Fruit fly (Drosophila melanogaster) whole organism, embryonic: Measurements from ENCODE around the gene CG7025.

ENCODE experiments used
- CG10959 ChIP-seq: fragments of 200-800 bp; sonication (Bioruptor generic); IDR thresholded peaks from 2 replicates; pipeline ENCODE4 v1.3.6; 2022; ENCODE audit warnings: missing biosample characterization, missing genetic modification characterization
- CG11085 ChIP-seq: fragments of 200-800 bp; sonication (Bioruptor generic); IDR thresholded peaks from 2 replicates; pipeline ENCODE4 v1.3.6; 2022; ENCODE audit warnings: missing biosample characterization, missing genetic modification characterization
- CG11504 ChIP-seq: fragments of 200-800 bp; sonication (Bioruptor generic); optimal IDR thresholded peaks from 3 replicates; lab custom pipeline; 2019; ENCODE audit warnings: missing biosample characterization, mild to moderate bottlenecking, missing genetic modification characterization, moderate library complexity
- CG11723 ChIP-seq: fragments of 200-800 bp; sonication (Bioruptor generic); optimal IDR thresholded peaks from 2 replicates; lab custom pipeline; 2017; ENCODE audit warnings: missing biosample characterization, mild to moderate bottlenecking, missing genetic modification characterization
- CG12744 ChIP-seq: fragments of 200-800 bp; sonication (Bioruptor generic); optimal IDR thresholded peaks from 2 replicates; lab custom pipeline; 2016; ENCODE audit warnings: missing biosample characterization, missing genetic modification characterization
- CG12942 ChIP-seq: fragments of 200-800 bp; sonication (Bioruptor generic); optimal IDR thresholded peaks from 3 replicates; lab custom pipeline; 2016; ENCODE audit warnings: missing biosample characterization, missing genetic modification characterization
- CG13624 ChIP-seq: fragments of 200-800 bp; sonication (Bioruptor generic); optimal IDR thresholded peaks from 2 replicates; lab custom pipeline; 2016; ENCODE audit warnings: missing biosample characterization, missing genetic modification characterization
- CG13775 ChIP-seq: fragments of 200-800 bp; sonication (Bioruptor generic); optimal IDR thresholded peaks from 3 replicates; lab custom pipeline; 2017; ENCODE audit warnings: missing biosample characterization, mild to moderate bottlenecking, missing genetic modification characterization
- CG16779 ChIP-seq: fragments of 200-800 bp; sonication (Bioruptor generic); IDR thresholded peaks from 2 replicates; pipeline ENCODE4 v1.3.6; 2022; ENCODE audit warnings: missing biosample characterization, missing genetic modification characterization
- CG17568 ChIP-seq: fragments of 200-800 bp; sonication (Bioruptor generic); optimal IDR thresholded peaks from 2 replicates; lab custom pipeline; 2018; ENCODE audit warnings: missing biosample characterization, mild to moderate bottlenecking, missing genetic modification characterization, moderate library complexity
- CG4820 ChIP-seq: fragments of 200-800 bp; sonication (Bioruptor generic); optimal IDR thresholded peaks from 3 replicates; lab custom pipeline; 2016; ENCODE audit warnings: missing biosample characterization, missing genetic modification characterization
- CG5953 ChIP-seq: fragments of 200-800 bp; sonication (Bioruptor generic); IDR thresholded peaks from 2 replicates; pipeline ENCODE4 v1.3.6; 2022; ENCODE audit warnings: missing biosample characterization, missing genetic modification characterization
- CG6175 ChIP-seq: fragments of 200-800 bp; sonication (Bioruptor generic); IDR thresholded peaks from 3 replicates; pipeline ENCODE4 v1.3.6; 2022; ENCODE audit warnings: missing biosample characterization, missing genetic modification characterization
- CG7271 ChIP-seq: fragments of 200-800 bp; sonication (Bioruptor generic); optimal IDR thresholded peaks from 2 replicates; lab custom pipeline; 2018; ENCODE audit warnings: missing biosample characterization, mild to moderate bottlenecking, missing genetic modification characterization, moderate library complexity
- CG9437 ChIP-seq: fragments of 200-800 bp; sonication (Bioruptor generic); optimal IDR thresholded peaks from 2 replicates; lab custom pipeline; 2018; ENCODE audit warnings: missing biosample characterization, mild to moderate bottlenecking, missing genetic modification characterization
- CHES-1-like ChIP-seq: fragments of 200-800 bp; sonication (Bioruptor generic); optimal IDR thresholded peaks from 2 replicates; lab custom pipeline; 2016; ENCODE audit warnings: missing biosample characterization, missing genetic modification characterization
- CTCF ChIP-seq: fragments of 200-800 bp; sonication (Bioruptor generic); optimal IDR thresholded peaks from 2 replicates; lab custom pipeline; 2017; ENCODE audit warnings: missing biosample characterization, mild to moderate bottlenecking, missing genetic modification characterization, moderate library complexity
- ERR ChIP-seq: fragments of 200-800 bp; sonication (Bioruptor generic); optimal IDR thresholded peaks from 2 replicates; lab custom pipeline; 2016; ENCODE audit warnings: missing biosample characterization, missing genetic modification characterization
- Ets65A ChIP-seq: fragments of 200-800 bp; sonication (Bioruptor generic); peaks from one replicate; lab custom pipeline; 2016; ENCODE audit warnings: missing biosample characterization, missing genetic modification characterization
- HHEX ChIP-seq: fragments of 200-800 bp; sonication (Bioruptor generic); optimal IDR thresholded peaks from 3 replicates; lab custom pipeline; 2017; ENCODE audit warnings: missing biosample characterization, mild to moderate bottlenecking, missing genetic modification characterization, missing genetic modification reagents
- HmgD ChIP-seq: fragments of 200-800 bp; sonication (Bioruptor generic); optimal IDR thresholded peaks from 3 replicates; lab custom pipeline; 2016; ENCODE audit warnings: missing biosample characterization, missing genetic modification characterization
- Hmr ChIP-seq: fragments of 200-800 bp; sonication (Bioruptor generic); optimal IDR thresholded peaks from 3 replicates; lab custom pipeline; 2017; ENCODE audit warnings: mild to moderate bottlenecking, missing biosample characterization, missing genetic modification reagents, missing genetic modification characterization
- Hr78 ChIP-seq, 2 experiments: fragments of 200-800 bp in 1 of 2; fragments of >200 bp in 1 of 2; sonication (Bioruptor generic) in 1 of 2; optimal IDR thresholded peaks; 2 replicates each; lab custom pipeline; 2017 to 2019; ENCODE audit warnings: missing biosample characterization in 2 of 2, missing genetic modification characterization in 2 of 2, mild to moderate bottlenecking in 1 of 2, moderate library complexity in 1 of 2
- Med ChIP-seq: fragments of 200-800 bp; sonication (Bioruptor generic); peaks from one replicate; lab custom pipeline; 2016; ENCODE audit warnings: missing biosample characterization, missing genetic modification characterization, mild to moderate bottlenecking, inconsistent platforms, moderate library complexity
- Mrtf ChIP-seq: fragments of 200-800 bp; sonication (Bioruptor generic); IDR thresholded peaks from 3 replicates; pipeline ENCODE4 v1.3.6; 2022; ENCODE audit warnings: missing biosample characterization, missing genetic modification characterization
- NFAT ChIP-seq: fragments of 200-800 bp; sonication (Bioruptor generic); IDR thresholded peaks from 2 replicates; pipeline ENCODE4 v1.3.6; 2022; ENCODE audit warnings: missing biosample characterization, missing genetic modification characterization
- Pdp1 ChIP-seq, 2 experiments: fragments of 200-800 bp; sonication (Bioruptor generic); optimal IDR thresholded peaks; 3 replicates each; lab custom pipeline; 2016; ENCODE audit warnings: missing biosample characterization in 2 of 2, missing genetic modification characterization in 2 of 2, mild to moderate bottlenecking in 1 of 2, moderate library complexity in 1 of 2
- Taf1 ChIP-seq: fragments of 200-800 bp; sonication (Bioruptor generic); IDR thresholded peaks from 2 replicates; pipeline ENCODE4 v1.3.6; 2022; ENCODE audit warnings: missing biosample characterization, missing genetic modification characterization
- ap ChIP-seq: fragments of 200-800 bp; sonication (Bioruptor generic); IDR thresholded peaks from 2 replicates; pipeline ENCODE4 v1.3.6; 2022; ENCODE audit warnings: missing biosample characterization, missing genetic modification characterization
- bcd ChIP-seq: fragments of 200-800 bp; sonication (Bioruptor generic); optimal IDR thresholded peaks from 2 replicates; lab custom pipeline; 2017; ENCODE audit warnings: missing biosample characterization, mild to moderate bottlenecking, missing genetic modification characterization
- crc ChIP-seq: fragments of 200-800 bp; sonication (Bioruptor generic); optimal IDR thresholded peaks from 2 replicates; lab custom pipeline; 2016; ENCODE audit warnings: missing biosample characterization, missing genetic modification characterization
- dm ChIP-seq: fragments of 200-800 bp; sonication (Bioruptor generic); optimal IDR thresholded peaks from 3 replicates; lab custom pipeline; 2016; ENCODE audit warnings: missing biosample characterization, missing genetic modification characterization
- en ChIP-seq: fragments of 200-800 bp; sonication (Bioruptor generic); optimal IDR thresholded peaks from 2 replicates; lab custom pipeline; 2016; ENCODE audit warnings: missing biosample characterization, missing genetic modification characterization
- eyg ChIP-seq: fragments of 200-800 bp; sonication (Bioruptor generic); optimal IDR thresholded peaks from 3 replicates; lab custom pipeline; 2016; ENCODE audit warnings: missing biosample characterization, missing genetic modification characterization
- gro ChIP-seq: fragments of 200-800 bp; sonication (Bioruptor generic); optimal IDR thresholded peaks from 2 replicates; lab custom pipeline; 2016; ENCODE audit warnings: missing biosample characterization, missing genetic modification characterization
- gsb ChIP-seq: fragments of 200-800 bp; sonication (Bioruptor generic); IDR thresholded peaks from 2 replicates; pipeline ENCODE4 v1.3.6; 2022; ENCODE audit warnings: missing biosample characterization, missing genetic modification characterization
- hbn ChIP-seq: fragments of 200-800 bp; sonication (Bioruptor generic); IDR thresholded peaks from 2 replicates; pipeline ENCODE4 v1.3.6; 2022; ENCODE audit warnings: missing biosample characterization, missing genetic modification characterization; ENCODE audit not compliant: partially characterized antibody
- jing ChIP-seq: fragments of 200-800 bp; sonication (Bioruptor generic); optimal IDR thresholded peaks from 2 replicates; lab custom pipeline; 2018; ENCODE audit warnings: missing biosample characterization, mild to moderate bottlenecking, missing genetic modification characterization
- jumu ChIP-seq: fragments of 200-800 bp; sonication (Bioruptor generic); optimal IDR thresholded peaks from 3 replicates; lab custom pipeline; 2016; ENCODE audit warnings: missing biosample characterization, missing genetic modification characterization
- lov ChIP-seq, 2 experiments: fragments of 200-800 bp in 1 of 2; fragments of >200 bp in 1 of 2; sonication (Bioruptor generic) in 1 of 2; IDR thresholded peaks in 1 of 2; optimal IDR thresholded peaks in 1 of 2; 2 replicates in 1 of 2; 3 replicates in 1 of 2; pipeline versions ENCODE4 v1.3.6 to Lab custom; 2017 to 2022; ENCODE audit warnings: missing biosample characterization in 1 of 2, missing genetic modification characterization in 1 of 2
- nerfin-2 ChIP-seq: fragments of 200-800 bp; sonication (Bioruptor generic); IDR thresholded peaks from 2 replicates; pipeline ENCODE4 v1.3.6; 2022; ENCODE audit warnings: missing biosample characterization, missing genetic modification characterization; ENCODE audit not compliant: partially characterized antibody
- row ChIP-seq: fragments of 200-800 bp; sonication (Bioruptor generic); IDR thresholded peaks from 3 replicates; pipeline ENCODE4 v1.3.6; 2022; ENCODE audit warnings: missing biosample characterization, missing genetic modification characterization
- schlank ChIP-seq: fragments of 200-800 bp; sonication (Bioruptor generic); optimal IDR thresholded peaks from 2 replicates; lab custom pipeline; 2018; ENCODE audit warnings: missing biosample characterization, mild to moderate bottlenecking, missing genetic modification characterization
- shn ChIP-seq: fragments of 200-800 bp; sonication (Bioruptor generic); optimal IDR thresholded peaks from 3 replicates; lab custom pipeline; 2016; ENCODE audit warnings: missing biosample characterization, missing genetic modification characterization
- sr ChIP-seq: fragments of 200-800 bp; sonication (Bioruptor generic); IDR thresholded peaks from 3 replicates; pipeline ENCODE4 v1.3.6; 2022; ENCODE audit warnings: missing biosample characterization, missing genetic modification characterization
- sug ChIP-seq: fragments of 200-800 bp; optimal IDR thresholded peaks from 2 replicates; lab custom pipeline; 2019; ENCODE audit warnings: missing biosample characterization, mild to moderate bottlenecking, missing genetic modification characterization, moderate library complexity
- tna ChIP-seq: fragments of 200-800 bp; sonication (Bioruptor generic); IDR thresholded peaks from 2 replicates; pipeline ENCODE4 v1.3.6; 2022; ENCODE audit warnings: missing biosample characterization, missing genetic modification characterization; ENCODE audit not compliant: partially characterized antibody
- vvl ChIP-seq: fragments of 200-800 bp; sonication (Bioruptor generic); IDR thresholded peaks from 2 replicates; pipeline ENCODE4 v1.3.6; 2022; ENCODE audit warnings: missing biosample characterization, missing genetic modification characterization
- wor ChIP-seq: fragments of 200-800 bp; sonication (Bioruptor generic); IDR thresholded peaks from 2 replicates; pipeline ENCODE4 v1.3.6; 2022; ENCODE audit warnings: missing biosample characterization, missing genetic modification characterization
- zf30C ChIP-seq: fragments of 200-800 bp; sonication (Bioruptor generic); optimal IDR thresholded peaks from 3 replicates; lab custom pipeline; 2018; ENCODE audit warnings: missing biosample characterization, mild to moderate bottlenecking, missing genetic modification characterization

Gene CG7025

DNA sequence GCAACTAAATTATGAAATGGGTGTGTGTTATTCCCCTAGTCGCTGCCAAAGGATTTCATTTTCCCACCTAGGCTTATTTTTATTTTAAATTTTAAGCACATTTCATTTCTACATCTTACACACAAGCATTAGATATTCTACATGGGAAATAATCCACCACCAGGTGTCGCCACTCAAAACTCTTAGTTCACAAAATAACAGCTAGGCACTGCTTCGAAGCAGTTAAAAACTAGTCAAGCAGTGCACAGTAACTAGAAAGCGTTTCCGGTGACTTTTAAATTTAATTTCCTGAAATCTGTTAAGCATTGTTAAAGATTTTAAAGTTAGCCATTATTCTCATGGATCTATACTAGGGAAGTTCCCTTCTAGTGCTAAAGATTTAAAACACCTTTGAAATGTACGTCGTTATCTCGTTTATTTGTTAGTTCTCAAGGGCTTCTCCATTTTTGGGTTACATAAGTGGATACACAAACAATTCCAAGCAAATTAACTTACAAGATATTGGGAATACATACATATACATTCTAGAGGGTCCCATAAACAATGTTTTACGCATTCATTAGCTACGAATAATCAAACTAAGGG, 50.8 kb downstream of the CG7025 start (continued):
- TF ChIP-seq Mrtf (GFP tag; lab: Robert Waterston, UW) (peak; percentile 88), row (GFP tag; lab: Robert Waterston, UW) (peak; percentile 55; the same call in 2 of the 3 replicates), HHEX (GFP tag; lab: Kevin White, UChicago) (peak; percentile 12), nerfin-2 (GFP tag; lab: Robert Waterston, UW) (no peak), jing (GFP tag; lab: Kevin White, UChicago) (no peak), sug (tag; lab: Kevin White, UChicago) (no peak), CG9437 (GFP tag; lab: Kevin White, UChicago) (peak; percentile 69), CHES-1-like (peak; percentile 87), gro (GFP tag; lab: Kevin White, UChicago) (no peak), vvl (GFP tag; lab: Robert Waterston, UW) (peak; percentile 92), wor (GFP tag; lab: Robert Waterston, UW) (0 out of 2 replicates have a peak, but pooled peaks have one; percentile 16), HmgD (GFP tag; lab: Kevin White, UChicago) (peak; percentile 98), ERR (GFP tag; lab: Kevin White, UChicago) (no peak), CG4820 (no peak), CG12942 (GFP tag; lab: Kevin White, UChicago) (peak; percentile 73), NFAT (GFP tag; lab: Robert Waterston, UW) (peak; percentile 91), CG12744 (peak; percentile 60), Pdp1 (GFP tag; optimal IDR thresholded peaks at IDR 0.05; lab: Kevin White, UChicago) (peak; percentile 37 to 56), crc (GFP tag; lab: Kevin White, UChicago) (peak; percentile 59), CG11085 (GFP tag; lab: Robert Waterston, UW) (peak; percentile 90), CG6175 (GFP tag; lab: Robert Waterston, UW) (peak; percentile 73; the same call in 2 of the 3 replicates), Ets65A (GFP tag; lab: Kevin White, UChicago) (peak; percentile 94), lov (optimal IDR thresholded peaks at IDR 0.05; lab: Kevin White, UChicago) (no peak), lov (GFP tag; IDR thresholded peaks at IDR 0.05; lab: Robert Waterston, UW) (peak; percentile 90), tna (GFP tag; lab: Robert Waterston, UW) (no peak), ap (GFP tag; lab: Robert Waterston, UW) (peak; percentile 84), bcd (peak; percentile 35), jumu (GFP tag; lab: Kevin White, UChicago) (peak; percentile 89), Med (peak; percentile 78), shn (peak; percentile 95), zf30C (no peak), CG11723 (GFP tag; lab: Kevin White, UChicago) (peak; percentile 63), sr (GFP tag; lab: Robert Waterston, UW) (peak; percentile 83), CG17568 (GFP tag; lab: Kevin White, UChicago) (peak; percentile 78), hbn (GFP tag; lab: Robert Waterston, UW) (no peak), CG13775 (GFP tag; lab: Kevin White, UChicago) (peak; percentile 64), Hmr (GFP tag; lab: Kevin White, UChicago) (peak; percentile 93), CG7271 (tag; lab: Kevin White, UChicago) (peak; percentile 46), Taf1 (GFP tag; lab: Robert Waterston, UW) (peak; percentile 31; the same call in 1 of the 2 replicates), CG11504 (peak; percentile 72), CG16779 (GFP tag; lab: Robert Waterston, UW) (peak; percentile 72), CG13624 (no peak), en (GFP tag; lab: Kevin White, UChicago) (peak; percentile 82), CTCF (GFP tag; lab: Kevin White, UChicago) (peak; percentile 89), CG10959 (GFP tag; lab: Robert Waterston, UW) (peak; percentile 77), gsb (GFP tag; lab: Robert Waterston, UW) (peak; percentile 37; the same call in 1 of the 2 replicates), schlank (peak; percentile 57), Hr78 (GFP tag; optimal IDR thresholded peaks at IDR 0.05; lab: Kevin White, UChicago) (no peak), CG5953 (peak; percentile 75), eyg (GFP tag; lab: Kevin White, UChicago) (no peak), dm (GFP tag; lab: Kevin White, UChicago) (peak; percentile 61)
